Worm (Caenorhabditis elegans) whole organism, L3 larva: ENCODE measurements around the gene fbxb-54.

Experiments used
- ceh-82 ChIP-seq: fragments of 150-350 bp; optimal IDR thresholded peaks from 2 replicates; lab custom pipeline; 2014; ENCODE audit warnings: missing biosample characterization, missing genetic modification characterization
- egl-27 ChIP-seq: sonication (generic microtip); optimal IDR thresholded peaks from 4 replicates; lab custom pipeline; 2017; ENCODE audit warnings: missing biosample characterization, missing genetic modification reagents, missing genetic modification characterization
- fkh-10 ChIP-seq: sonication (generic microtip); optimal IDR thresholded peaks from 2 replicates; lab custom pipeline; 2017; ENCODE audit warnings: missing biosample characterization, missing genetic modification reagents, missing genetic modification characterization
- fos-1 ChIP-seq: fragments of 150-350 bp; optimal IDR thresholded peaks from 2 replicates; lab custom pipeline; 2014; ENCODE audit warnings: missing biosample characterization, missing genetic modification characterization
- jun-1 ChIP-seq: fragments of 150-350 bp; optimal IDR thresholded peaks from 2 replicates; lab custom pipeline; 2014; ENCODE audit warnings: missing biosample characterization, missing genetic modification reagents, missing genetic modification characterization
- lin-15B ChIP-seq: fragments of 150-350 bp; optimal IDR thresholded peaks from 2 replicates; lab custom pipeline; 2014; ENCODE audit warnings: missing biosample characterization, missing genetic modification characterization
- lin-39 ChIP-seq: fragments of 150-350 bp; optimal IDR thresholded peaks from 2 replicates; lab custom pipeline; 2018; ENCODE audit warnings: missing biosample characterization, missing genetic modification reagents, missing genetic modification characterization
- nfya-1 ChIP-seq: sonication (generic microtip); optimal IDR thresholded peaks from 2 replicates; lab custom pipeline; 2017; ENCODE audit warnings: missing genetic modification characterization, mild to moderate bottlenecking, missing compliant biosample characterization, antibody characterized with exemption, moderate library complexity; ENCODE audit not compliant: insufficient read depth
- nhr-76 ChIP-seq: fragments of 150-350 bp; sonication (generic microtip); optimal IDR thresholded peaks from 5 replicates; lab custom pipeline; 2014; ENCODE audit warnings: missing biosample characterization, missing genetic modification characterization
- pqm-1 ChIP-seq: fragments of 150-350 bp; optimal IDR thresholded peaks from 2 replicates; lab custom pipeline; 2017; ENCODE audit warnings: missing biosample characterization, missing genetic modification characterization, inconsistent platforms
- snpc-4 ChIP-seq: fragments of 150-350 bp; optimal IDR thresholded peaks from 2 replicates; lab custom pipeline; 2014; ENCODE audit warnings: missing biosample characterization, missing genetic modification characterization

- TF ChIP-seq snpc-4 (tag; lab: Kevin White, UChicago) (no peak), jun-1 (no peak), fos-1 (tag; lab: Kevin White, UChicago) (no peak), lin-15B (no peak), nfya-1 (no peak), pqm-1 (no peak), fkh-10 (GFP tag; lab: Kevin White, UChicago) (no peak), ceh-82 (no peak), nhr-76 (tag; lab: Kevin White, UChicago) (no peak), lin-39 (tag; lab: Kevin White, UChicago) (no peak), egl-27 (tag; lab: Kevin White, UChicago) (no peak)
Observed at ce11 chrII:1589845-1590244, 33.7 kb upstream of the fbxb-54 start, which contains the start of gene T07H3.7.
